Worm (Caenorhabditis elegans): ENCODE results near the gene C44C10.11.

DNA sequence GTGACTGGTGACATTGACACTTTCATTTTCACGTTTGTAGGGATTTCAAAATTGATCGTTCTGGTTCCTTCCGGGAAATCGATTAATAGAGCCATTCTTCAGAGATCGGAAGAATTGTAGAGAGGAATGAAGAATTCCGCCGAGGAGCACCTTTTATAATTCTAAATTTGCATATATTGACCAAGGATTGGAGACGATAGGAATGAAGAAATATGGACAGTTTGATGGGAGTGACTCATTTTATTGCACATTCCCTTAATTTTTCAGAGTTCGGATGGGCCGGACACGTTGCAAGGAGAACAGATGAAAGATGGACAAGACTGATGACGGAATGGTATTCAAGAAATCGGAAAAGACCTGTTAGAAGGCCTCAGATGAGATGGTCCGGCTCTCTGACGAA is 9.9 kb downstream of the C44C10.11 start, which contains the start of gene C44C10.15:
- no peak for TF ChIP-seq aptf-2 (GFP tag; conservative IDR thresholded peaks at IDR 0.05)
- no peak for TF ChIP-seq ccch-3 (GFP tag; optimal IDR thresholded peaks at IDR 0.05)
- no peak for TF ChIP-seq Y95B8A.8 (GFP tag; IDR thresholded peaks at IDR 0.05)
- no peak for TF ChIP-seq Y79H2A.3 (GFP tag; conservative IDR thresholded peaks at IDR 0.05)
- no peak for TF ChIP-seq snpc-4 (GFP tag; optimal IDR thresholded peaks at IDR 0.05)
- TF ChIP-seq snpc-4 (tag; optimal IDR thresholded peaks at IDR 0.05): no peak

All from whole organism, young adult.